Fruit fly (Drosophila melanogaster): ENCODE data around the gene Mob2.

The Mob2 gene

DNA sequence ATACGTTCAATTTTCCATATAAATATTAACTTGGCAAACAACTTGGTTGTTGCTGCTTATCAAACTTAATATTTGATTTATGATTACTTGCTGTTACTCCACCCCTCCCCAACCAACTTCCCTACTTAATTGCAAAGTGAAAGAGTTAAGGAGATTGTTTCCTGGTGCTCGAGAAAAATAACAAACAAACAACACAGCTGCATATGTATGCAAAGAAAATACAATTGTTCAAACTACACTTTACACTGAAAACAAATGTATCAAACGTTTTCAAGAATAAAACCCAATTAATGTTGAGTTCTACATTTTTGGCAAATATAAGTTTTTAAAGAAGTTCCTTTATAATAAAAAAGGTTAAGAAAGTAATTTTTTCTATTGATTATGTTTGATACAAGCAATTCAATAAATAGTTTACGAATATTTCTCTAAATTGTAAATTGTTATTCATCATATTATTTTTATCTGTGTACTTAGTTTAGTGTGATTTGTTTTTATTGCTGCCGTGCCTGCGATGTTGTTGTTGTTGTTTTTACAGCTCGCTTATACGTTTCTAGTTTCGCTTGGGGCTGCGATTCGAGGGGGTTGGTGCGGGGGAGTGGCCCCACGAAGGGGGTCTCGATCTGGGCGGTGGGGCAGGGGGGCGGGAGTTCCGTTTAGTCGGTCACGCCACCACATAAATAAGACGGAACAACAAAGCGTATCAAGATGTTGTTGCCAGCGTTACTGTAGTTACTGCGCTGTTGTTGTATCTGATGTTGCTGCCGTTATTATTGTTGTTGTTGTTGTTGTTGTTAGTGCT lies 6.2 kb downstream of the Mob2 start (continued):
- TF ChIP-seq Pdp1 (GFP tag; optimal IDR thresholded peaks at IDR 0.05), result peak in 1 of 2 experiments; percentile 59
- peak; percentile 36; the same call in 1 of the 2 replicates for TF ChIP-seq klu (GFP tag; IDR thresholded peaks at IDR 0.05)
- TF ChIP-seq Nf-YC (tag; optimal IDR thresholded peaks at IDR 0.05), result peak; percentile 50
- peak; percentile 64 for TF ChIP-seq Abd-B (GFP tag; optimal IDR thresholded peaks at IDR 0.05)
- TF ChIP-seq ase (GFP tag; IDR thresholded peaks at IDR 0.05), result peak; percentile 57; the same call in 2 of the 3 replicates
- TF ChIP-seq Hey (tag; optimal IDR thresholded peaks at IDR 0.05), result peak; percentile 35
- TF ChIP-seq CG1233 (GFP tag; optimal IDR thresholded peaks at IDR 0.05), result peak; percentile 68
- no peak for TF ChIP-seq Myb (GFP tag; optimal IDR thresholded peaks at IDR 0.05)
- no peak for TF ChIP-seq Dad (GFP tag; optimal IDR thresholded peaks at IDR 0.05)
- TF ChIP-seq CG17802 (tag; optimal IDR thresholded peaks at IDR 0.05), result no peak
- TF ChIP-seq CG12104 (GFP tag; optimal IDR thresholded peaks at IDR 0.05), result peak; percentile 60
- no peak for TF ChIP-seq jigr1 (GFP tag; IDR thresholded peaks at IDR 0.05)
- TF ChIP-seq CG4424 (GFP tag; optimal IDR thresholded peaks at IDR 0.05), result peak; percentile 71
- peak; percentile 78 for TF ChIP-seq D19A (tag; optimal IDR thresholded peaks at IDR 0.05)
- no peak for TF ChIP-seq fru (optimal IDR thresholded peaks at IDR 0.05)
- TF ChIP-seq sr (GFP tag; IDR thresholded peaks at IDR 0.05), result no peak
- peak; percentile 19 for TF ChIP-seq CG17186 (GFP tag; optimal IDR thresholded peaks at IDR 0.05)
- peak; percentile 61 for TF ChIP-seq CHES-1-like (GFP tag; optimal IDR thresholded peaks at IDR 0.05)
- peak; percentile 66 for TF ChIP-seq lmd (GFP tag; IDR thresholded peaks at IDR 0.05)
- peak; percentile 62; the same call in 1 of the 2 replicates for TF ChIP-seq ranshi (GFP tag; IDR thresholded peaks at IDR 0.05)
- TF ChIP-seq hkb (optimal IDR thresholded peaks at IDR 0.05), result no peak
- TF ChIP-seq hkb (GFP tag; IDR thresholded peaks at IDR 0.05), result 0 out of 2 replicates have a peak, but pooled peaks have one; percentile 28
- TF ChIP-seq bab2 (GFP tag; optimal IDR thresholded peaks at IDR 0.05), result peak; percentile 62
- peak; percentile 44 for TF ChIP-seq HLHmδ (GFP tag; optimal IDR thresholded peaks at IDR 0.05)
- peak; percentile 46; the same call in 1 of the 2 replicates for TF ChIP-seq CG6689 (GFP tag; IDR thresholded peaks at IDR 0.05)
- peak; percentile 51; the same call in 1 of the 3 replicates for TF ChIP-seq so (GFP tag; IDR thresholded peaks at IDR 0.05)
- peak; percentile 69 for TF ChIP-seq CG3281 (GFP tag; optimal IDR thresholded peaks at IDR 0.05)
- TF ChIP-seq CG9215 (GFP tag; IDR thresholded peaks at IDR 0.05), result peak; percentile 29; the same call in 1 of the 2 replicates
- peak; percentile 23 for TF ChIP-seq chn (GFP tag; optimal IDR thresholded peaks at IDR 0.05)
- TF ChIP-seq CG15073 (GFP tag; optimal IDR thresholded peaks at IDR 0.05), result no peak
- TF ChIP-seq CoRest (tag; optimal IDR thresholded peaks at IDR 0.05), result peak; percentile 87
- TF ChIP-seq bbx (GFP tag; IDR thresholded peaks at IDR 0.05; ENCODE audit: partially characterized antibody), result no peak
- no peak for TF ChIP-seq hth (optimal IDR thresholded peaks at IDR 0.05)
- peak; percentile 44 for TF ChIP-seq lilli (GFP tag; optimal IDR thresholded peaks at IDR 0.05)
- peak; percentile 39 for TF ChIP-seq Chrac-16 (GFP tag; optimal IDR thresholded peaks at IDR 0.05)
- TF ChIP-seq gcm (GFP tag; optimal IDR thresholded peaks at IDR 0.05), result peak; percentile 53
- TF ChIP-seq Usf (GFP tag; optimal IDR thresholded peaks at IDR 0.05), result no peak
- TF ChIP-seq CG1647 (GFP tag; optimal IDR thresholded peaks at IDR 0.05), result peak; percentile 15
- peak; percentile 4 for TF ChIP-seq nau (GFP tag; optimal IDR thresholded peaks at IDR 0.05)
- peak; percentile 2 for TF ChIP-seq CTCF (GFP tag; optimal IDR thresholded peaks at IDR 0.05)
- 0 out of 2 replicates have a peak, but pooled peaks have one; percentile 42 for TF ChIP-seq aop (GFP tag; IDR thresholded peaks at IDR 0.05)
- TF ChIP-seq CG6683 (GFP tag; optimal IDR thresholded peaks at IDR 0.05), result peak; percentile 45
- TF ChIP-seq Hmr (GFP tag; optimal IDR thresholded peaks at IDR 0.05), result peak; percentile 72
- peak; percentile 27 for TF ChIP-seq B-H2 (GFP tag; optimal IDR thresholded peaks at IDR 0.05)
- TF ChIP-seq CG17328 (GFP tag; IDR thresholded peaks at IDR 0.05), result peak; percentile 45
- no peak for TF ChIP-seq nerfin-2 (GFP tag; IDR thresholded peaks at IDR 0.05; ENCODE audit: partially characterized antibody)
- no peak for TF ChIP-seq ham (GFP tag; IDR thresholded peaks at IDR 0.05)
- peak; percentile 30; the same call in 1 of the 2 replicates for TF ChIP-seq CG14014 (GFP tag; IDR thresholded peaks at IDR 0.05)
- peak; percentile 15; the same call in 1 of the 2 replicates for TF ChIP-seq ap (GFP tag; IDR thresholded peaks at IDR 0.05)
- no peak for TF ChIP-seq bigmax (GFP tag; optimal IDR thresholded peaks at IDR 0.05)

All from whole organism, embryonic.